Worm (Caenorhabditis elegans) whole organism, mixed stage, embryonic: ENCODE measurements around the gene sre-49.

Source experiments
- M03D4.4 ChIP-seq: sonication (generic microtip); optimal IDR thresholded peaks from 2 replicates; lab custom pipeline; 2017; ENCODE audit warnings: mild to moderate bottlenecking, missing genetic modification characterization, missing compliant biosample characterization
- bed-3 ChIP-seq: fragments of 200-800 bp; sonication (Bioruptor generic); optimal IDR thresholded peaks from 3 replicates; lab custom pipeline; 2018; ENCODE audit warnings: mild to moderate bottlenecking, missing genetic modification characterization, moderate library complexity, missing compliant biosample characterization
- blmp-1 ChIP-seq: fragments of 150-350 bp; optimal IDR thresholded peaks from 2 replicates; lab custom pipeline; 2014; ENCODE audit warnings: missing biosample characterization, missing genetic modification characterization
- ceh-39 ChIP-seq: fragments of 150-350 bp; optimal IDR thresholded peaks from 2 replicates; lab custom pipeline; 2014; ENCODE audit warnings: missing biosample characterization, missing genetic modification characterization
- ceh-43 ChIP-seq: fragments of 200-800 bp; sonication (Bioruptor generic); optimal IDR thresholded peaks from 2 replicates; lab custom pipeline; 2018; ENCODE audit warnings: mild to moderate bottlenecking, missing genetic modification characterization, moderate library complexity, missing compliant biosample characterization
- ceh-83 ChIP-seq: fragments of 200-800 bp; sonication (Bioruptor generic); optimal IDR thresholded peaks from 2 replicates; lab custom pipeline; 2018; ENCODE audit warnings: mild to moderate bottlenecking, missing genetic modification characterization, missing compliant biosample characterization
- ces-1 ChIP-seq: fragments of 150-350 bp; optimal IDR thresholded peaks from 2 replicates; lab custom pipeline; 2014; ENCODE audit warnings: missing biosample characterization, missing genetic modification reagents, missing genetic modification characterization
- cnd-1 ChIP-seq: fragments of 200-800 bp; sonication (Bioruptor generic); optimal IDR thresholded peaks from 2 replicates; lab custom pipeline; 2018; ENCODE audit warnings: mild to moderate bottlenecking, missing genetic modification characterization, missing compliant biosample characterization
- elt-1 ChIP-seq: sonication (generic microtip); optimal IDR thresholded peaks from 2 replicates; lab custom pipeline; 2017; ENCODE audit warnings: missing genetic modification characterization, mild to moderate bottlenecking, missing compliant biosample characterization, antibody characterized with exemption, moderate library complexity, borderline replicate concordance; ENCODE audit not compliant: insufficient read depth
- elt-3 ChIP-seq: fragments of 150-350 bp; optimal IDR thresholded peaks from 2 replicates; lab custom pipeline; 2014; ENCODE audit warnings: missing biosample characterization, missing genetic modification characterization
- flh-1 ChIP-seq: fragments of 200-800 bp; sonication (Bioruptor generic); optimal IDR thresholded peaks from 2 replicates; lab custom pipeline; 2018; ENCODE audit warnings: mild to moderate bottlenecking, missing genetic modification characterization, moderate library complexity, missing compliant biosample characterization
- ham-2 ChIP-seq: fragments of 200-800 bp; sonication (Bioruptor generic); optimal IDR thresholded peaks from 2 replicates; lab custom pipeline; 2018; ENCODE audit warnings: mild to moderate bottlenecking, missing genetic modification characterization, missing compliant biosample characterization
- hlh-1 ChIP-seq: fragments of 150-350 bp; optimal IDR thresholded peaks from 2 replicates; lab custom pipeline; 2014; ENCODE audit warnings: missing biosample characterization, missing genetic modification reagents, missing genetic modification characterization
- lin-13 ChIP-seq: fragments of 150-350 bp; optimal IDR thresholded peaks from 2 replicates; lab custom pipeline; 2014; ENCODE audit warnings: missing biosample characterization, missing genetic modification characterization
- lin-32 ChIP-seq: fragments of 200-800 bp; sonication (Bioruptor generic); optimal IDR thresholded peaks from 2 replicates; lab custom pipeline; 2018; ENCODE audit warnings: mild to moderate bottlenecking, missing genetic modification characterization, missing compliant biosample characterization
- mab-5 ChIP-seq: fragments of 150-350 bp; optimal IDR thresholded peaks from 2 replicates; lab custom pipeline; 2014; ENCODE audit warnings: missing biosample characterization, missing genetic modification characterization
- mep-1 ChIP-seq: fragments of 150-350 bp; optimal IDR thresholded peaks from 2 replicates; lab custom pipeline; 2017; ENCODE audit warnings: missing biosample characterization, missing genetic modification reagents, missing genetic modification characterization, inconsistent platforms
- mls-2 ChIP-seq: sonication (generic microtip); optimal IDR thresholded peaks from 2 replicates; lab custom pipeline; 2016; ENCODE audit warnings: mild to moderate bottlenecking, missing genetic modification characterization, moderate library complexity, missing compliant biosample characterization
- nhr-12 ChIP-seq: fragments of 150-350 bp; optimal IDR thresholded peaks from 2 replicates; lab custom pipeline; 2014; ENCODE audit warnings: missing biosample characterization, missing genetic modification characterization
- nhr-2 ChIP-seq: fragments of 150-350 bp; optimal IDR thresholded peaks from 2 replicates; lab custom pipeline; 2014; ENCODE audit warnings: missing biosample characterization, missing genetic modification characterization
- nhr-237 ChIP-seq: fragments of 150-350 bp; optimal IDR thresholded peaks from 2 replicates; lab custom pipeline; 2014; ENCODE audit warnings: missing biosample characterization, missing genetic modification characterization
- nhr-28 ChIP-seq: fragments of 150-350 bp; optimal IDR thresholded peaks from 2 replicates; lab custom pipeline; 2014; ENCODE audit warnings: missing biosample characterization, missing genetic modification characterization
- nhr-76 ChIP-seq: sonication (generic microtip); optimal IDR thresholded peaks from 2 replicates; lab custom pipeline; 2017; ENCODE audit warnings: missing biosample characterization, missing genetic modification characterization
- pha-4 ChIP-seq: fragments of 150-350 bp; optimal IDR thresholded peaks from 2 replicates; lab custom pipeline; 2018; ENCODE audit warnings: missing biosample characterization, missing genetic modification reagents, missing genetic modification characterization
- snpc-4 ChIP-seq: fragments of 150-350 bp; optimal IDR thresholded peaks from 2 replicates; lab custom pipeline; 2014; ENCODE audit warnings: missing biosample characterization, missing genetic modification characterization
- sptf-1 ChIP-seq: sonication (generic microtip); optimal IDR thresholded peaks from 2 replicates; lab custom pipeline; 2017; ENCODE audit warnings: mild to moderate bottlenecking, missing genetic modification characterization, moderate library complexity, missing compliant biosample characterization
- tbx-8 ChIP-seq: fragments of 200-800 bp; sonication (Bioruptor generic); optimal IDR thresholded peaks from 2 replicates; lab custom pipeline; 2018; ENCODE audit warnings: mild to moderate bottlenecking, missing genetic modification characterization, moderate library complexity, missing compliant biosample characterization
- unc-120 ChIP-seq: sonication (generic microtip); optimal IDR thresholded peaks from 2 replicates; lab custom pipeline; 2017; ENCODE audit warnings: missing genetic modification characterization, missing compliant biosample characterization; ENCODE audit not compliant: poor library complexity, severe bottlenecking
- unc-39 ChIP-seq: fragments of 150-350 bp; optimal IDR thresholded peaks from 2 replicates; lab custom pipeline; 2014; ENCODE audit warnings: missing biosample characterization, missing genetic modification characterization
- unc-62 ChIP-seq: fragments of 150-350 bp; optimal IDR thresholded peaks from 2 replicates; lab custom pipeline; 2014; ENCODE audit warnings: missing biosample characterization, missing genetic modification reagents, missing genetic modification characterization
- zip-8 ChIP-seq: fragments of 150-350 bp; optimal IDR thresholded peaks from 2 replicates; lab custom pipeline; 2014; ENCODE audit warnings: missing biosample characterization, missing genetic modification characterization
- ztf-11 ChIP-seq: fragments of 150-350 bp; optimal IDR thresholded peaks from 2 replicates; lab custom pipeline; 2014; ENCODE audit warnings: missing biosample characterization, missing genetic modification characterization

Gene sre-49

ce11 chrII:12323305-12323704 lies 4.7 kb downstream of the sre-49 start, which contains the start of gene sre-53:
Gene sre-53 (minus strand): TSS chrII:12323405.
- TF ChIP-seq nhr-76 (tag; lab: Kevin White, UChicago) (no peak), flh-1 (GFP tag; lab: Kevin White, UChicago) (no peak), unc-39 (tag; lab: Kevin White, UChicago) (no peak), zip-8 (tag; lab: Kevin White, UChicago) (no peak), ceh-43 (GFP tag; lab: Kevin White, UChicago) (no peak), ztf-11 (tag; lab: Kevin White, UChicago) (no peak), bed-3 (GFP tag; lab: Kevin White, UChicago) (no peak), cnd-1 (tag; lab: Kevin White, UChicago) (no peak), unc-62 (GFP tag; lab: Kevin White, UChicago) (no peak), tbx-8 (GFP tag; lab: Kevin White, UChicago) (no peak), unc-120 (no peak), ceh-39 (tag; lab: Kevin White, UChicago) (no peak), nhr-237 (tag; lab: Kevin White, UChicago) (no peak), sptf-1 (tag; lab: Kevin White, UChicago) (no peak), mep-1 (tag; lab: Kevin White, UChicago) (no peak), snpc-4 (tag; lab: Kevin White, UChicago) (no peak), nhr-28 (no peak), blmp-1 (no peak)

- no peak for TF ChIP-seq blmp-1
- no peak for TF ChIP-seq cnd-1 (tag; lab: Kevin White, UChicago)
- TF ChIP-seq lin-32 (GFP tag; lab: Kevin White, UChicago): no peak
- TF ChIP-seq ceh-83 (GFP tag; lab: Kevin White, UChicago): no peak
- no peak for TF ChIP-seq ceh-43 (GFP tag; lab: Kevin White, UChicago)
- TF ChIP-seq unc-62 (GFP tag; lab: Kevin White, UChicago): no peak
- no peak for TF ChIP-seq nhr-2 (tag; lab: Kevin White, UChicago)
- TF ChIP-seq ham-2: no peak
- TF ChIP-seq hlh-1 (tag; lab: Kevin White, UChicago): no peak
- no peak for TF ChIP-seq ces-1 (GFP tag; lab: Kevin White, UChicago)
- no peak for TF ChIP-seq nhr-28
- TF ChIP-seq ztf-11 (tag; lab: Kevin White, UChicago): no peak
- no peak for TF ChIP-seq mep-1 (tag; lab: Kevin White, UChicago)
- TF ChIP-seq bed-3 (GFP tag; lab: Kevin White, UChicago): no peak
- TF ChIP-seq unc-120: no peak
- no peak for TF ChIP-seq pha-4 (tag; lab: Kevin White, UChicago)
- no peak for TF ChIP-seq ceh-39 (tag; lab: Kevin White, UChicago)
Measured at ce11 chrII:12324159-12324558, 5.5 kb downstream of the sre-49 start, which contains the start of gene sre-56. Gene sre-56 (plus strand): TSS chrII:12324459.

ce11 chrII:12328994-12329393 lies 10.4 kb downstream of the sre-49 start, which contains the start of gene sre-55:
Gene sre-55 (plus strand): TSS chrII:12329294.
- TF ChIP-seq snpc-4 (tag; lab: Kevin White, UChicago): no peak
- no peak for TF ChIP-seq mab-5 (tag; lab: Kevin White, UChicago)
- TF ChIP-seq unc-120: no peak
- no peak for TF ChIP-seq unc-62 (GFP tag; lab: Kevin White, UChicago)
- no peak for TF ChIP-seq tbx-8 (GFP tag; lab: Kevin White, UChicago)
- no peak for TF ChIP-seq nhr-76 (tag; lab: Kevin White, UChicago)
- TF ChIP-seq nhr-28: no peak
- TF ChIP-seq ceh-83 (GFP tag; lab: Kevin White, UChicago): no peak

- TF ChIP-seq nhr-76 (tag; lab: Kevin White, UChicago): no peak
- no peak for TF ChIP-seq M03D4.4 (tag; lab: Kevin White, UChicago)
- no peak for TF ChIP-seq unc-62 (GFP tag; lab: Kevin White, UChicago)
- no peak for TF ChIP-seq lin-32 (GFP tag; lab: Kevin White, UChicago)
- TF ChIP-seq ham-2: no peak
- TF ChIP-seq snpc-4 (tag; lab: Kevin White, UChicago): no peak
- no peak for TF ChIP-seq ztf-11 (tag; lab: Kevin White, UChicago)
- no peak for TF ChIP-seq mep-1 (tag; lab: Kevin White, UChicago)
Measured at ce11 chrII:12332624-12333023, 14.0 kb downstream of the sre-49 start, which contains the start of gene sre-54. Gene sre-54 (plus strand): TSS chrII:12332924.

ce11 chrII:12335430-12335829 lies 16.8 kb downstream of the sre-49 start, which contains the start of gene sre-52:
Gene sre-52 (plus strand): TSS chrII:12335730.
- TF ChIP-seq snpc-4 (tag; lab: Kevin White, UChicago): no peak
- no peak for TF ChIP-seq unc-39 (tag; lab: Kevin White, UChicago)
- TF ChIP-seq cnd-1 (tag; lab: Kevin White, UChicago): no peak
- TF ChIP-seq nhr-12 (tag; lab: Kevin White, UChicago): no peak
- TF ChIP-seq elt-3 (tag; lab: Kevin White, UChicago): no peak
- no peak for TF ChIP-seq nhr-28
- no peak for TF ChIP-seq ceh-83 (GFP tag; lab: Kevin White, UChicago)
- no peak for TF ChIP-seq elt-1 (tag; lab: Kevin White, UChicago)
- no peak for TF ChIP-seq nhr-2 (tag; lab: Kevin White, UChicago)
- TF ChIP-seq flh-1 (GFP tag; lab: Kevin White, UChicago): no peak
- TF ChIP-seq pha-4 (tag; lab: Kevin White, UChicago): no peak
- TF ChIP-seq mls-2 (tag; lab: Kevin White, UChicago): no peak
- no peak for TF ChIP-seq tbx-8 (GFP tag; lab: Kevin White, UChicago)
- TF ChIP-seq lin-32 (GFP tag; lab: Kevin White, UChicago): no peak
- no peak for TF ChIP-seq zip-8 (tag; lab: Kevin White, UChicago)
- no peak for TF ChIP-seq nhr-237 (tag; lab: Kevin White, UChicago)
- no peak for TF ChIP-seq lin-13
- TF ChIP-seq, all 35 proteins: peak for 0
